Worm (Caenorhabditis elegans) whole organism, L4 larva: ENCODE results near the gene dyf-6.
A peak's percentile ranks its signal among the peaks of the same experiment; 100 is the strongest.

Experiments used
- D1046.2 ChIP-seq: fragments of 200-800 bp; sonication (Bioruptor generic); IDR thresholded peaks from 2 replicates; pipeline ENCODE4 v1.3.6; 2022; ENCODE audit warnings: missing genetic modification characterization, missing compliant biosample characterization
- F44E2.7 ChIP-seq: fragments of 200-800 bp; sonication (Bioruptor generic); IDR thresholded peaks from 2 replicates; pipeline ENCODE4 v2.1.2; 2022; ENCODE audit warnings: missing genetic modification characterization, missing compliant biosample characterization
- F49E8.2 ChIP-seq: sonication (generic microtip); optimal IDR thresholded peaks from 2 replicates; lab custom pipeline; 2016; ENCODE audit warnings: missing compliant biosample characterization, mild to moderate bottlenecking, missing genetic modification characterization, borderline replicate concordance
- R02D3.7 ChIP-seq: fragments of 150-350 bp; sonication (generic microtip); optimal IDR thresholded peaks from 3 replicates; lab custom pipeline; 2014; ENCODE audit warnings: missing biosample characterization, missing genetic modification characterization
- Y105C5A.15 ChIP-seq: fragments of 200-800 bp; sonication (Bioruptor generic); IDR thresholded peaks from 2 replicates; pipeline ENCODE4 v1.3.6; 2022; ENCODE audit warnings: missing genetic modification characterization, missing compliant biosample characterization
- Y48G9A.11 ChIP-seq: fragments of 200-800 bp; sonication (Bioruptor generic); IDR thresholded peaks from 2 replicates; pipeline ENCODE4 v1.3.6; 2022; ENCODE audit warnings: missing genetic modification reagents, missing genetic modification characterization, missing compliant biosample characterization
- Y5F2A.4 ChIP-seq: fragments of 200-800 bp; sonication (Bioruptor generic); optimal IDR thresholded peaks from 2 replicates; lab custom pipeline; 2018; ENCODE audit warnings: mild to moderate bottlenecking, missing genetic modification characterization, missing compliant biosample characterization
- ZK337.2 ChIP-seq: fragments of 200-800 bp; sonication (Bioruptor generic); IDR thresholded peaks from 2 replicates; pipeline ENCODE4 v1.3.6; 2022; ENCODE audit warnings: missing genetic modification reagents, missing genetic modification characterization, missing compliant biosample characterization
- ZK546.5 ChIP-seq, 2 experiments: sonication (generic microtip); optimal IDR thresholded peaks; 2 replicates each; lab custom pipeline; 2017; ENCODE audit warnings: missing biosample characterization in 2 of 2, missing genetic modification characterization in 2 of 2
- aha-1 ChIP-seq: fragments of 150-350 bp; peaks from one replicate; lab custom pipeline; 2014; ENCODE audit warnings: missing biosample characterization, missing genetic modification characterization
- arid-1 ChIP-seq: fragments of 200-800 bp; sonication (Bioruptor generic); conservative IDR thresholded peaks from 2 replicates; pipeline ENCODE4 v1.3.6; 2022; ENCODE audit warnings: missing genetic modification reagents, missing genetic modification characterization, missing compliant biosample characterization
- ceh-28 ChIP-seq: fragments of 150-350 bp; optimal IDR thresholded peaks from 2 replicates; lab custom pipeline; 2014; ENCODE audit warnings: missing biosample characterization, missing genetic modification reagents, missing genetic modification characterization
- ceh-32 ChIP-seq: sonication (generic microtip); optimal IDR thresholded peaks from 2 replicates; lab custom pipeline; 2016; ENCODE audit warnings: mild to moderate bottlenecking, missing genetic modification characterization, missing compliant biosample characterization; ENCODE audit not compliant: poor library complexity
- ceh-44 ChIP-seq: fragments of 200-800 bp; sonication (Bioruptor generic); IDR thresholded peaks from 2 replicates; pipeline ENCODE4 v1.3.6; 2022; ENCODE audit warnings: missing genetic modification reagents, missing genetic modification characterization, missing compliant biosample characterization
- ceh-62 ChIP-seq: sonication (generic microtip); optimal IDR thresholded peaks from 2 replicates; lab custom pipeline; 2017; ENCODE audit warnings: missing biosample characterization, missing genetic modification characterization
- ceh-82 ChIP-seq: sonication (generic microtip); optimal IDR thresholded peaks from 2 replicates; lab custom pipeline; 2017; ENCODE audit warnings: missing biosample characterization, missing genetic modification characterization
- daf-19 ChIP-seq: fragments of 200-800 bp; sonication (Bioruptor generic); conservative IDR thresholded peaks from 2 replicates; pipeline ENCODE4 v1.3.6; 2022; ENCODE audit warnings: missing genetic modification characterization, missing compliant biosample characterization
- daf-8 ChIP-seq: fragments of 200-800 bp; sonication (Bioruptor generic); IDR thresholded peaks from 2 replicates; pipeline ENCODE4 v1.3.6; 2022; ENCODE audit warnings: missing genetic modification characterization, missing compliant biosample characterization
- dmd-8 ChIP-seq: fragments of 200-800 bp; sonication (Bioruptor generic); IDR thresholded peaks from 2 replicates; pipeline ENCODE4 v1.3.6; 2022; ENCODE audit warnings: missing genetic modification characterization, missing compliant biosample characterization
- dmd-9 ChIP-seq: fragments of 200-800 bp; sonication (Bioruptor generic); IDR thresholded peaks from 2 replicates; pipeline ENCODE4 v1.3.6; 2022; ENCODE audit warnings: missing genetic modification reagents, missing genetic modification characterization, missing compliant biosample characterization
- dpl-1 ChIP-seq: fragments of 150-350 bp; optimal IDR thresholded peaks from 2 replicates; lab custom pipeline; 2014; ENCODE audit warnings: missing biosample characterization, missing genetic modification reagents, missing genetic modification characterization
- duxl-1 ChIP-seq: sonication (generic microtip); optimal IDR thresholded peaks from 2 replicates; lab custom pipeline; 2016; ENCODE audit warnings: mild to moderate bottlenecking, missing genetic modification characterization, moderate library complexity, missing compliant biosample characterization; ENCODE audit not compliant: poor library complexity
- dve-1 ChIP-seq: sonication (generic microtip); optimal IDR thresholded peaks from 2 replicates; lab custom pipeline; 2017; ENCODE audit warnings: antibody characterized with exemption, mild to moderate bottlenecking, missing genetic modification characterization, missing compliant biosample characterization; ENCODE audit not compliant: insufficient read depth
- egl-27 ChIP-seq: sonication (generic microtip); optimal IDR thresholded peaks from 3 replicates; lab custom pipeline; 2017; ENCODE audit warnings: missing biosample characterization, missing genetic modification reagents, missing genetic modification characterization
- egl-43 ChIP-seq: fragments of 200-800 bp; sonication (Bioruptor generic); IDR thresholded peaks from 2 replicates; pipeline ENCODE4 v1.3.6; 2022; ENCODE audit warnings: missing genetic modification reagents, missing genetic modification characterization, missing compliant biosample characterization
- gei-8 ChIP-seq: fragments of 200-800 bp; sonication (Bioruptor generic); optimal IDR thresholded peaks from 2 replicates; lab custom pipeline; 2018; ENCODE audit warnings: mild to moderate bottlenecking, missing genetic modification characterization, missing compliant biosample characterization
- hif-1 ChIP-seq, 2 experiments: sonication (generic microtip); optimal IDR thresholded peaks; 2 replicates each; lab custom pipeline; 2016 to 2017; ENCODE audit warnings: missing compliant biosample characterization in 2 of 2, missing genetic modification characterization in 2 of 2, missing genetic modification reagents in 2 of 2, missing genotype in 2 of 2, mild to moderate bottlenecking in 1 of 2
- hmg-1.1 ChIP-seq: fragments of 200-800 bp; sonication (Bioruptor generic); IDR thresholded peaks from 2 replicates; pipeline ENCODE4 v1.3.6; 2022; ENCODE audit warnings: missing genetic modification reagents, missing genetic modification characterization, missing compliant biosample characterization
- lin-29 ChIP-seq: fragments of 200-800 bp; sonication (Bioruptor generic); IDR thresholded peaks from 2 replicates; pipeline ENCODE4 v1.3.6; 2022; ENCODE audit warnings: missing genetic modification reagents, missing genetic modification characterization, missing compliant biosample characterization
- lin-38 ChIP-seq: fragments of 200-800 bp; sonication (Bioruptor generic); IDR thresholded peaks from 2 replicates; pipeline ENCODE4 v1.3.6; 2022; ENCODE audit warnings: missing genetic modification reagents, missing genetic modification characterization, missing compliant biosample characterization
- lin-39 ChIP-seq: fragments of 150-350 bp; optimal IDR thresholded peaks from 2 replicates; lab custom pipeline; 2014; ENCODE audit warnings: missing biosample characterization, missing genetic modification reagents, missing genetic modification characterization
- lir-3 ChIP-seq: sonication (generic microtip); optimal IDR thresholded peaks from 2 replicates; lab custom pipeline; 2016; ENCODE audit warnings: mild to moderate bottlenecking, missing genetic modification characterization, missing compliant biosample characterization
- madf-5 ChIP-seq, 2 experiments: fragments of 200-800 bp; sonication (Bioruptor generic); IDR thresholded peaks; 2 replicates each; pipeline ENCODE4 v1.3.6; 2022; ENCODE audit warnings: missing compliant biosample characterization in 2 of 2, missing genetic modification characterization in 2 of 2
- mes-2 ChIP-seq: sonication (generic microtip); optimal IDR thresholded peaks from 2 replicates; lab custom pipeline; 2016; ENCODE audit warnings: missing genotype, mild to moderate bottlenecking, missing genetic modification characterization, missing compliant biosample characterization; ENCODE audit not compliant: poor library complexity, severe bottlenecking
- mxl-3 ChIP-seq: fragments of 200-800 bp; sonication (Bioruptor generic); optimal IDR thresholded peaks from 2 replicates; lab custom pipeline; 2018; ENCODE audit warnings: mild to moderate bottlenecking, missing genetic modification characterization, missing compliant biosample characterization
- nhr-11 ChIP-seq: fragments of 150-350 bp; optimal IDR thresholded peaks from 2 replicates; lab custom pipeline; 2014; ENCODE audit warnings: missing biosample characterization, missing genetic modification characterization
- nhr-237 ChIP-seq: sonication (generic microtip); optimal IDR thresholded peaks from 2 replicates; lab custom pipeline; 2017; ENCODE audit warnings: missing biosample characterization, missing genetic modification characterization
- nhr-25 ChIP-seq: sonication (generic microtip); optimal IDR thresholded peaks from 2 replicates; lab custom pipeline; 2017; ENCODE audit warnings: missing genetic modification characterization, mild to moderate bottlenecking, missing compliant biosample characterization, antibody characterized with exemption, moderate library complexity, borderline replicate concordance; ENCODE audit not compliant: insufficient read depth
- nhr-41 ChIP-seq: fragments of 200-800 bp; sonication (Bioruptor generic); IDR thresholded peaks from 2 replicates; pipeline ENCODE4 v1.3.6; 2022; ENCODE audit warnings: missing genetic modification reagents, missing genetic modification characterization, missing compliant biosample characterization
- nhr-48 ChIP-seq: sonication (generic microtip); optimal IDR thresholded peaks from 2 replicates; lab custom pipeline; 2016; ENCODE audit warnings: mild to moderate bottlenecking, missing genetic modification characterization, missing compliant biosample characterization
- nhr-76 ChIP-seq: fragments of 150-350 bp; optimal IDR thresholded peaks from 2 replicates; lab custom pipeline; 2014; ENCODE audit warnings: missing biosample characterization, missing genetic modification characterization
- pha-4 ChIP-seq, 2 experiments: fragments of 150-350 bp in 1 of 2; fragments of 200-800 bp in 1 of 2; sonication (Bioruptor generic) in 1 of 2; IDR thresholded peaks in 1 of 2; optimal IDR thresholded peaks in 1 of 2; 2 replicates each; pipeline versions ENCODE4 v1.3.6 to Lab custom; 2014 to 2022; ENCODE audit warnings: missing genetic modification characterization in 2 of 2, missing genetic modification reagents in 2 of 2, missing biosample characterization in 1 of 2, missing compliant biosample characterization in 1 of 2
- pqm-1 ChIP-seq: sonication (generic microtip); optimal IDR thresholded peaks from 2 replicates; lab custom pipeline; 2017; ENCODE audit warnings: missing biosample characterization, missing genetic modification characterization
- rbr-2 ChIP-seq: sonication (generic microtip); optimal IDR thresholded peaks from 2 replicates; lab custom pipeline; 2016; ENCODE audit warnings: missing genotype, missing genetic modification characterization, missing compliant biosample characterization
- sdz-12 ChIP-seq: fragments of 200-800 bp; sonication (Bioruptor generic); optimal IDR thresholded peaks from 2 replicates; lab custom pipeline; 2018; ENCODE audit warnings: mild to moderate bottlenecking, missing genetic modification characterization, missing compliant biosample characterization
- skn-1 ChIP-seq: fragments of 150-350 bp; optimal IDR thresholded peaks from 2 replicates; lab custom pipeline; 2014; ENCODE audit warnings: missing biosample characterization, missing genetic modification characterization
- snpc-1.2 ChIP-seq: fragments of 200-800 bp; sonication (Bioruptor generic); IDR thresholded peaks from 2 replicates; pipeline ENCODE4 v1.3.6; 2022; ENCODE audit warnings: missing genetic modification reagents, missing genetic modification characterization, missing compliant biosample characterization
- spr-1 ChIP-seq: sonication (generic microtip); optimal IDR thresholded peaks from 2 replicates; lab custom pipeline; 2016; ENCODE audit warnings: mild to moderate bottlenecking, missing genetic modification characterization, missing compliant biosample characterization
- unc-39 ChIP-seq: sonication (generic microtip); optimal IDR thresholded peaks from 2 replicates; lab custom pipeline; 2017; ENCODE audit warnings: missing biosample characterization, missing genetic modification characterization
- zip-11 ChIP-seq: fragments of 200-800 bp; sonication (Bioruptor generic); IDR thresholded peaks from 2 replicates; pipeline ENCODE4 v1.3.6; 2022; ENCODE audit warnings: missing genetic modification characterization, missing compliant biosample characterization

dyf-6 gene

DNA sequence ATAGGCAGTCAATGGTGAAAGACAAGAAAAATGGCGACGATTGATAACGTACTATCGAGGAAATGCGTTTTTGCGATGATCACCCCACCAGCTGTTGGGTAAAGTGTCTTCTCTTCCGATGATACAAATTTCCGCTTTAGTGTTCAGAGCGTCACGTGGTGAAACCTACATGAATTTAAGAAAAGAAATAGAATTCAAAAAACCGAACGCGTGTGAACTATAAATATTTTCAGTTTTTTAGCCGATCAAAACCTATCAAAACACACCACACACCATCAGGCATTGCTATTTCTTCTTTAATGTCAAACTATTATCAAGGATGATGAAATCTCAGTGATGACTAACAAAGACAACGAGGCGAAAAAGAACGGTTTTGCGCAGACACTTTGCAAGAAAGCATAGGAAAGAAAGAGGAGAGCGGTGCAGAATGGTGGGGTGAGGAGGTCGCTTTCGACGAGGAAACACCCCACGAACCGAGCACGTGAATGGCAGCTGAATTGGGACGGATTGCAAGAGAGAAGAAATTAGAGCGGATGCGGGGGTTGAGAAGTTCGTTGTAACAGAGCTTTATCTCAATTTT lies 54.2 kb downstream of the dyf-6 start (continued):
- TF ChIP-seq madf-5 (GFP tag; IDR thresholded peaks at IDR 0.05; lab: Robert Waterston, UW) (no peak), daf-8 (GFP tag; lab: Robert Waterston, UW) (no peak), nhr-237 (tag; lab: Kevin White, UChicago) (no peak), unc-39 (tag; lab: Kevin White, UChicago) (no peak), ZK546.5 (tag; optimal IDR thresholded peaks at IDR 0.05; lab: Kevin White, UChicago) (no peak), dmd-8 (GFP tag; lab: Robert Waterston, UW) (no peak), gei-8 (peak; percentile 48), duxl-1 (peak; percentile 24), snpc-1.2 (GFP tag; lab: Robert Waterston, UW) (no peak), pqm-1 (tag; lab: Kevin White, UChicago) (peak; percentile 56), mes-2 (no peak), lin-38 (GFP tag; lab: Robert Waterston, UW) (no peak), lir-3 (tag; lab: Kevin White, UChicago) (no peak), daf-19 (GFP tag; lab: Robert Waterston, UW) (no peak), hmg-1.1 (GFP tag; lab: Robert Waterston, UW) (0 out of 2 replicates have a peak, but pooled peaks have one; percentile 17), arid-1 (GFP tag; lab: Robert Waterston, UW) (no peak), hif-1 (tag; optimal IDR thresholded peaks at IDR 0.05; lab: Kevin White, UChicago) (peak in 1 of 2 experiments; percentile 25), sdz-12 (GFP tag; lab: Kevin White, UChicago) (no peak), lin-39 (tag; lab: Kevin White, UChicago) (no peak), D1046.2 (GFP tag; lab: Robert Waterston, UW) (no peak), ceh-62 (tag; lab: Kevin White, UChicago) (no peak), ceh-32 (tag; lab: Kevin White, UChicago) (no peak), mxl-3 (GFP tag; lab: Kevin White, UChicago) (peak; percentile 64), egl-27 (tag; lab: Kevin White, UChicago) (no peak), rbr-2 (tag; lab: Kevin White, UChicago) (no peak), dpl-1 (no peak), nhr-48 (tag; lab: Kevin White, UChicago) (peak; percentile 80), nhr-41 (GFP tag; lab: Robert Waterston, UW) (no peak), ZK337.2 (no peak), dve-1 (peak; percentile 54), pha-4 (GFP tag; IDR thresholded peaks at IDR 0.05; lab: Robert Waterston, UW) (no peak), pha-4 (tag; optimal IDR thresholded peaks at IDR 0.05; lab: Kevin White, UChicago) (no peak), F49E8.2 (tag; lab: Kevin White, UChicago) (no peak), Y48G9A.11 (GFP tag; lab: Robert Waterston, UW) (no peak), skn-1 (no peak), ceh-44 (GFP tag; lab: Robert Waterston, UW) (no peak), aha-1 (tag; lab: Kevin White, UChicago) (peak; percentile 96), ceh-28 (tag; lab: Kevin White, UChicago) (no peak), F44E2.7 (GFP tag; lab: Robert Waterston, UW) (no peak), spr-1 (tag; lab: Kevin White, UChicago) (peak; percentile 12), zip-11 (GFP tag; lab: Robert Waterston, UW) (no peak), R02D3.7 (tag; lab: Kevin White, UChicago) (no peak), ceh-82 (no peak), dmd-9 (GFP tag; lab: Robert Waterston, UW) (no peak), nhr-11 (tag; lab: Kevin White, UChicago) (peak; percentile 46), nhr-25 (tag; lab: Kevin White, UChicago) (no peak), Y5F2A.4 (GFP tag; lab: Kevin White, UChicago) (no peak), Y105C5A.15 (GFP tag; lab: Robert Waterston, UW) (no peak), egl-43 (GFP tag; lab: Robert Waterston, UW) (no peak), nhr-76 (tag; lab: Kevin White, UChicago) (no peak), lin-29 (GFP tag; lab: Robert Waterston, UW) (no peak)
